Fruit fly (Drosophila melanogaster): ENCODE results near the gene tna.

Gene tna

dm6 chr3L:10827348-10827747, 8.0 kb upstream of the tna start (continued):
- TF ChIP-seq fd102C (GFP tag; optimal IDR thresholded peaks at IDR 0.05): no peak
- TF ChIP-seq CG30020 (tag; optimal IDR thresholded peaks at IDR 0.05): no peak
- TF ChIP-seq ems (GFP tag; optimal IDR thresholded peaks at IDR 0.05): no peak
- no peak for TF ChIP-seq Elba2 (GFP tag; optimal IDR thresholded peaks at IDR 0.05)
- no peak for TF ChIP-seq CG1647 (GFP tag; optimal IDR thresholded peaks at IDR 0.05)
- no peak for TF ChIP-seq inv (GFP tag; IDR thresholded peaks at IDR 0.05; ENCODE audit: partially characterized antibody)
- no peak for TF ChIP-seq sr (GFP tag; IDR thresholded peaks at IDR 0.05)
- no peak for TF ChIP-seq odd (GFP tag; optimal IDR thresholded peaks at IDR 0.05)
- no peak for TF ChIP-seq CG7271 (tag; optimal IDR thresholded peaks at IDR 0.05)
- TF ChIP-seq CG9609 (GFP tag; optimal IDR thresholded peaks at IDR 0.05): no peak
- TF ChIP-seq CG1024 (GFP tag; IDR thresholded peaks at IDR 0.05): no peak
- TF ChIP-seq HHEX (GFP tag; optimal IDR thresholded peaks at IDR 0.05): no peak
- TF ChIP-seq nmo (GFP tag; optimal IDR thresholded peaks at IDR 0.05): peak; percentile 32
- TF ChIP-seq sima (GFP tag; optimal IDR thresholded peaks at IDR 0.05): no peak
- TF ChIP-seq CG10274 (GFP tag; optimal IDR thresholded peaks at IDR 0.05): no peak
- no peak for TF ChIP-seq tin (GFP tag; optimal IDR thresholded peaks at IDR 0.05)
- TF ChIP-seq gt (GFP tag; IDR thresholded peaks at IDR 0.05): no peak
- TF ChIP-seq CkIIα-i1 (GFP tag; IDR thresholded peaks at IDR 0.05): no peak
- TF ChIP-seq CG17328 (GFP tag; IDR thresholded peaks at IDR 0.05): no peak
- no peak for TF ChIP-seq Aef1 (GFP tag; IDR thresholded peaks at IDR 0.05)
- no peak for TF ChIP-seq Nf-YC (tag; optimal IDR thresholded peaks at IDR 0.05)
- TF ChIP-seq CG17612 (GFP tag; IDR thresholded peaks at IDR 0.05): no peak
- peak; percentile 57 for TF ChIP-seq CG18619 (GFP tag; optimal IDR thresholded peaks at IDR 0.05)
- no peak for TF ChIP-seq Scr (GFP tag; IDR thresholded peaks at IDR 0.05; ENCODE audit: partially characterized antibody)
- 0 out of 2 replicates have a peak, but pooled peaks have one; percentile 12 for TF ChIP-seq HLH3B (GFP tag; IDR thresholded peaks at IDR 0.05)
- peak; percentile 52 for TF ChIP-seq Meics (GFP tag; optimal IDR thresholded peaks at IDR 0.05)
- TF ChIP-seq sens-2 (GFP tag; IDR thresholded peaks at IDR 0.05): no peak
- no peak for TF ChIP-seq ci (GFP tag; IDR thresholded peaks at IDR 0.05)
- TF ChIP-seq Adf1 (GFP tag; IDR thresholded peaks at IDR 0.05): no peak
- TF ChIP-seq gfzf (GFP tag; optimal IDR thresholded peaks at IDR 0.05): no peak
- no peak for TF ChIP-seq CTCF (GFP tag; optimal IDR thresholded peaks at IDR 0.05)
- no peak for TF ChIP-seq CG8290 (GFP tag; optimal IDR thresholded peaks at IDR 0.05)
- TF ChIP-seq CG8290 (tag; optimal IDR thresholded peaks at IDR 0.05): no peak
- TF ChIP-seq Rfx (GFP tag; IDR thresholded peaks at IDR 0.05): no peak
- no peak for TF ChIP-seq CG15696 (tag; optimal IDR thresholded peaks at IDR 0.05)
- TF ChIP-seq ind (GFP tag; optimal IDR thresholded peaks at IDR 0.05): peak; percentile 9
- TF ChIP-seq CG7372 (GFP tag; IDR thresholded peaks at IDR 0.05): no peak
- no peak for TF ChIP-seq yki (optimal IDR thresholded peaks at IDR 0.05)
- no peak for TF ChIP-seq h (optimal IDR thresholded peaks at IDR 0.05)
- no peak for TF ChIP-seq Trl (optimal IDR thresholded peaks at IDR 0.05)
- TF ChIP-seq Trl (GFP tag; optimal IDR thresholded peaks at IDR 0.05): no peak
- no peak for TF ChIP-seq CG34224 (GFP tag; IDR thresholded peaks at IDR 0.05; ENCODE audit: partially characterized antibody)
- TF ChIP-seq Vsx1 (GFP tag; optimal IDR thresholded peaks at IDR 0.05): no peak
- TF ChIP-seq CG6272 (GFP tag; IDR thresholded peaks at IDR 0.05): no peak
- TF ChIP-seq jumu (GFP tag; optimal IDR thresholded peaks at IDR 0.05): no peak
- no peak for TF ChIP-seq CG13624 (GFP tag; optimal IDR thresholded peaks at IDR 0.05)
- TF ChIP-seq Ptx1 (GFP tag; IDR thresholded peaks at IDR 0.05): 0 out of 2 replicates have a peak, but pooled peaks have one; percentile 21
- no peak for TF ChIP-seq slp2 (GFP tag; optimal IDR thresholded peaks at IDR 0.05)
- TF ChIP-seq disco-r (GFP tag; optimal IDR thresholded peaks at IDR 0.05): no peak
- TF ChIP-seq Taf1 (GFP tag; IDR thresholded peaks at IDR 0.05): no peak
- peak; percentile 7 for TF ChIP-seq CG8281 (tag; optimal IDR thresholded peaks at IDR 0.05)
- TF ChIP-seq cwo (GFP tag; optimal IDR thresholded peaks at IDR 0.05): peak; percentile 30
- TF ChIP-seq CG17802 (tag; optimal IDR thresholded peaks at IDR 0.05): no peak
- peak; percentile 9 for TF ChIP-seq NfI (GFP tag; optimal IDR thresholded peaks at IDR 0.05)
- TF ChIP-seq CG11723 (GFP tag; optimal IDR thresholded peaks at IDR 0.05): no peak

All from whole organism, embryonic.